Fruit fly (Drosophila melanogaster) whole organism, prepupa: ENCODE data around the gene Rab8.

Experiments
- CG10631 ChIP-seq: fragments of 200-800 bp; sonication (Bioruptor generic); optimal IDR thresholded peaks from 2 replicates; lab custom pipeline; 2016; ENCODE audit warnings: missing biosample characterization, missing genetic modification characterization
- CG10669 ChIP-seq: fragments of 200-800 bp; sonication (Bioruptor generic); optimal IDR thresholded peaks from 3 replicates; lab custom pipeline; 2018; ENCODE audit warnings: missing biosample characterization, mild to moderate bottlenecking, missing genetic modification characterization, moderate library complexity
- CG15336 ChIP-seq: fragments of 200-800 bp; sonication (Bioruptor generic); IDR thresholded peaks from 2 replicates; pipeline ENCODE4 v1.3.6; 2022; ENCODE audit warnings: missing biosample characterization, missing genetic modification characterization
- CG34406 ChIP-seq: fragments of 200-800 bp; sonication (Bioruptor generic); optimal IDR thresholded peaks from 3 replicates; lab custom pipeline; 2016; ENCODE audit warnings: missing biosample characterization, missing genetic modification characterization
- CG3919 ChIP-seq: fragments of 200-800 bp; sonication (Bioruptor generic); optimal IDR thresholded peaks from 3 replicates; lab custom pipeline; 2016; ENCODE audit warnings: missing biosample characterization, missing genetic modification characterization
- CG8319 ChIP-seq: fragments of 200-800 bp; sonication (Bioruptor generic); optimal IDR thresholded peaks from 3 replicates; lab custom pipeline; 2016; ENCODE audit warnings: missing biosample characterization, missing genetic modification characterization
- Eip75B ChIP-seq: fragments of 200-800 bp; sonication (Bioruptor generic); optimal IDR thresholded peaks from 3 replicates; lab custom pipeline; 2016; ENCODE audit warnings: missing biosample characterization, missing genetic modification characterization
- Hr4 ChIP-seq: fragments of 200-800 bp; sonication (Bioruptor generic); optimal IDR thresholded peaks from 3 replicates; lab custom pipeline; 2016; ENCODE audit warnings: missing biosample characterization, missing genetic modification characterization
- Sox14 ChIP-seq: fragments of 200-800 bp; sonication (Bioruptor generic); optimal IDR thresholded peaks from 3 replicates; lab custom pipeline; 2016; ENCODE audit warnings: missing biosample characterization, missing genetic modification characterization
- cyc ChIP-seq: fragments of 200-800 bp; sonication (Bioruptor generic); optimal IDR thresholded peaks from 3 replicates; lab custom pipeline; 2016; ENCODE audit warnings: missing biosample characterization, missing genetic modification characterization
- fd85E ChIP-seq: fragments of 200-800 bp; sonication (Bioruptor generic); optimal IDR thresholded peaks from 3 replicates; lab custom pipeline; 2016; ENCODE audit warnings: missing biosample characterization, missing genetic modification characterization
- vri ChIP-seq: fragments of 200-800 bp; sonication (Bioruptor generic); optimal IDR thresholded peaks from 3 replicates; lab custom pipeline; 2016; ENCODE audit warnings: missing biosample characterization, mild to moderate bottlenecking, missing genetic modification characterization

DNA sequence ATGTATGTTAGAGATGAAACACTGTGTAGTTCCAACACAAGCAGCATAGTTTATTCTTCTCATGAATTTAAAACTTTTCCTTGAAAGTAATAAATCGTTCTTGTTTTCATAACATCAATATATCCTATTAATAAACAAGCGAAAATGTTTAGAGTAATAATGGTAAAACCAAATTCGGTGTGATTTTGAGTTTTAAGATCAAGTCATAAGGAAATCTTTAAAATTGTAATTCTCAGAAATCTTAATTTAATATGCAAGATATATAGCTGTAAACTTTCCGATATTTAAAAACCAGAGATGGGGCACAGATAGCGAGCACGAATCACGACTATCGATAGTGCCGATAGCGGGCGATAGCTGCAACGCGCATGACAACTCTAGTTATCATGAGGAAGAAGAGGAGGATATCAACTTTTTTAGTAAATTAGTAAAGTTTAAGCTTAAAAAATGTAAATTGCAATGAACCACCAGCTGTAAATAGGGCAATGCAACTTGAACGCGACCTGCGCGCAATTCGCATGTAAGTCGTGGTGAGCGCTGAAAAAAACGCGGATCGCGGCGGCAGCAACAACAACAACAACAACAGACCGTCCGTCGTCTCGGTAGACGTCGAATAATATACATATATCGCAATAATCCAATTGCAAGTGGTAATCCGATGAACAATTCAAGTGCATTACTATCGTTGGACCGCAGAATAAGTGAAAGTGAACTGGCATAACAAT lies 52.9 kb downstream of the Rab8 start, which contains the start of the genes Fibp and Deaf1:
- TF ChIP-seq Sox14 (GFP tag; lab: Kevin White, UChicago) (peak; percentile 79), vri (GFP tag; lab: Kevin White, UChicago) (no peak), Eip75B (GFP tag; lab: Kevin White, UChicago) (peak; percentile 71), Hr4 (GFP tag; lab: Kevin White, UChicago) (peak; percentile 79), CG3919 (GFP tag; lab: Kevin White, UChicago) (peak; percentile 72), CG10631 (GFP tag; lab: Kevin White, UChicago) (peak; percentile 84), CG8319 (no peak), CG15336 (0 out of 2 replicates have a peak, but pooled peaks have one; percentile 10), CG34406 (GFP tag; lab: Kevin White, UChicago) (peak; percentile 65), cyc (GFP tag; lab: Kevin White, UChicago) (peak; percentile 94), CG10669 (GFP tag; lab: Kevin White, UChicago) (peak; percentile 55), fd85E (GFP tag; lab: Kevin White, UChicago) (no peak)
